Fruit fly (Drosophila melanogaster): ENCODE results near the gene E2f1.

DNA sequence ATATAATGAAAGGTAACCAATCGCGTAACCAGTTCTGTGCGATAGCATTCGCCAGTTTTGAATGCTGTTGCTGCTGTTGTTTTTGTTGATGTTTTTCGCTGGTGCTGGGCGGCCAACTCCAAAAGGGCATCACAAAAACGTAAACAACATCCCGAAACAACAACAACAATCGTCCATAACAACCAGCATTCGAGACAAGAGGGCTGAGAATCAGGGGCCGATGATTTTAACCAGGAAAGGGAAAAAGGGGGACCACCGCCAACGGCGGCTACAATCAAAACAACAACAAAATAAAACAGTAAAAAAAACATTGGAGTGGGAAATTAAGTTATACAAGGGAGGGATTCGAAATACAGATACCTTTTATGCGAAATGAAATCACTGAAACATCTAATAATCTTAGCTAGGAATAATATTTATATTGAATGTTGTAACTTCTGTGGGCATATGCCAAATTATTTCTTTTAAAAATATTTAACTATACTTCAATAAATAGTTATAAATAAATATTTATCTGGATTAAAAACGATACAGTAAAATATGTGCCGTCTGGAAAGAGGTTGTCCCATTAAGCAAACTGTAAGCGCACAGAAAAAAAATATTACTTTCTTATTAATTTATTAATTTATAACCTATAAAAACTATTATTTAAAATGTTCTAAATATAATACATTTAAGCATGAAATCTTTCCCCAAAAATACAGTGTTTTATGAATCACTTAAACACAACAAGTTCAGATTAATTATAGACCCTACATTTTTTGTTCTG is 11.4 kb downstream of the E2f1 start:
- TF ChIP-seq psq (optimal IDR thresholded peaks at IDR 0.05) (no peak), h (optimal IDR thresholded peaks at IDR 0.05) (no peak), ttk (optimal IDR thresholded peaks at IDR 0.05) (no peak), Myc (optimal IDR thresholded peaks at IDR 0.05) (no peak), Sin3A (optimal IDR thresholded peaks at IDR 0.05) (no peak)
